Worm (Caenorhabditis elegans) whole organism, early embryonic: ENCODE data around the gene C50D2.10.

Experiments
- B0310.2 ChIP-seq: sonication (generic microtip); optimal IDR thresholded peaks from 2 replicates; lab custom pipeline; 2016; ENCODE audit warnings: mild to moderate bottlenecking, missing genetic modification characterization, missing compliant biosample characterization
- ama-1 ChIP-seq: fragments of 150-350 bp; optimal IDR thresholded peaks from 2 replicates; lab custom pipeline; 2014
- ceh-36 ChIP-seq: sonication (generic microtip); optimal IDR thresholded peaks from 2 replicates; lab custom pipeline; 2016; ENCODE audit warnings: missing genetic modification characterization, inconsistent platforms, missing compliant biosample characterization
- hnd-1 ChIP-seq: sonication (generic microtip); optimal IDR thresholded peaks from 2 replicates; lab custom pipeline; 2016; ENCODE audit warnings: missing genetic modification characterization, missing compliant biosample characterization
- sea-1 ChIP-seq: fragments of 200-800 bp; sonication (Bioruptor generic); conservative IDR thresholded peaks from 2 replicates; pipeline ENCODE4 v1.3.6; 2022; ENCODE audit warnings: missing genetic modification characterization, missing compliant biosample characterization
- tbx-37 ChIP-seq: fragments of 200-800 bp; sonication (Bioruptor generic); conservative IDR thresholded peaks from 2 replicates; pipeline ENCODE4 v1.3.6; 2022; ENCODE audit warnings: missing genetic modification reagents, missing genetic modification characterization, missing compliant biosample characterization

ce11 chrII:135166-135565 lies 36.2 kb downstream of the C50D2.10 start, which contains the start of gene K10B4.1:
- TF ChIP-seq ama-1 (lab: Kevin White, UChicago) (no peak), ceh-36 (tag; lab: Kevin White, UChicago) (no peak), tbx-37 (GFP tag; lab: Robert Waterston, UW) (no peak), sea-1 (GFP tag; lab: Robert Waterston, UW) (no peak), B0310.2 (tag; lab: Kevin White, UChicago) (no peak), hnd-1 (tag; lab: Kevin White, UChicago) (no peak)
